Fruit fly (Drosophila melanogaster) whole organism, adult: ENCODE results near the gene Dhdds.

Experiments used
- CG14711 ChIP-seq: fragments of 200-800 bp; sonication (Bioruptor generic); optimal IDR thresholded peaks from 2 replicates; lab custom pipeline; 2018; ENCODE audit warnings: missing biosample characterization, mild to moderate bottlenecking, missing genetic modification characterization, moderate library complexity
- Clk ChIP-seq: fragments of 200-800 bp; sonication (Bioruptor generic); optimal IDR thresholded peaks from 2 replicates; lab custom pipeline; 2017; ENCODE audit warnings: missing biosample characterization, missing genetic modification characterization
- kay ChIP-seq: fragments of 200-800 bp; sonication (Bioruptor generic); peaks from one replicate; lab custom pipeline; 2016; ENCODE audit warnings: missing biosample characterization, missing genetic modification characterization, borderline replicate concordance
- pad ChIP-seq: fragments of 200-800 bp; sonication (Bioruptor generic); optimal IDR thresholded peaks from 3 replicates; lab custom pipeline; 2017; ENCODE audit warnings: missing biosample characterization, missing genetic modification characterization, mild to moderate bottlenecking, moderate library complexity, missing genetic modification reagents
- toe ChIP-seq: fragments of 200-800 bp; sonication (Bioruptor generic); optimal IDR thresholded peaks from 2 replicates; lab custom pipeline; 2016; ENCODE audit warnings: missing biosample characterization, missing genetic modification characterization

DNA sequence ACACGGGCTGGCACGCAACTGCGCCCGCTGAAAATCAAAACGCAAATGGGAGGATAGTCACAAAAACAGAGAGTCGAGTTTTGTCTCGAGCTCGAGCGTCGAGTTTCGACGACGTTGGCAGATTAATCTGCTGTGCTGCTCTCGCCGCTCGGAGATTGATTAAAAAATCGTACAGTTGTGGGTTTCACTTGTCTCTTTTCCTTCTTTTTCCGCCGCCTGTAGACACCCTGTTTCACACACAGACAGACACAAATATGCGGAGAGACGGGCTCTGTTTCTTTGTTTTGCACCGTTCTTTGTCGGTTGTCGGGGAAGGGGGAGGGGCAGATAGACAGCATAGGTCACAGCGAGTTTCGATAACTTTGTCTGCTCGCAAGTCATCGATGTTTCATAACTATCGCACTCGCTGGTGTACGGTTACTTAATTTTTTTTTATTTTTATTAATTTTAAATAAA lies 13.7 kb upstream of the Dhdds start, which contains the start of gene orion:
- TF ChIP-seq kay, result no peak
- peak; percentile 91 for TF ChIP-seq pad (GFP tag; lab: Kevin White, UChicago)
- no peak for TF ChIP-seq toe
- peak; percentile 6 for TF ChIP-seq CG14711 (tag; lab: Kevin White, UChicago)
- no peak for TF ChIP-seq Clk
